Fruit fly (Drosophila melanogaster) S2 (cell line): ENCODE measurements around the gene Wdr24.

Source experiments
- CG8478 ChIP-seq: fragments of >200 bp; optimal IDR thresholded peaks from 2 replicates; lab custom pipeline; 2018
- CTCF ChIP-seq, 2 experiments: fragments of >200 bp; optimal IDR thresholded peaks; 2 replicates each; lab custom pipeline; 2018

Gene Wdr24

DNA sequence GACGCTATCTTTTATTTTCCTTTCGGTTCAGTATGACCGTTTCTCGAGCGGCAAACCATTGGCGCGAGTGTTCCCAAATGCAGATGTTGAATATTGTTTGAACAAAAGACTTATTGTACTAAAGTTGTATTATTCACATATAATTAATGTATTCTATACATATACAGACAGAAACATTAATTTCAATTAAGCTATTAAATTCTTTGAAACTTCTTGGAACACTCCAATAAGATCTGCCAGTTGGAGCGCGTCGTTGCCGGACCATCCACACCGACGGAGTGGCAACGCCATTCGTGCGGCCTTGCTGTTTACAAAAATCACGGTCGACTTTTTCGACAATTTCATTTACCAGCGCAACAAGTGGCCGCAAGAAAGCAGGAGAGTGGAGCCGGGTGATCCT, at the start of gene Wdr24, which contains the start of gene IntS11:
TSS of gene Wdr24 (minus strand) at position 37 of the 400 bp plus-strand sequence.
TSS of gene IntS11 (plus strand) at position 282 of the 400 bp plus-strand sequence.
- TF ChIP-seq CTCF (optimal IDR thresholded peaks at IDR 0.05; lab: Kevin White, UChicago): peak; percentile 18 to 55
- TF ChIP-seq CG8478: no peak

DNA sequence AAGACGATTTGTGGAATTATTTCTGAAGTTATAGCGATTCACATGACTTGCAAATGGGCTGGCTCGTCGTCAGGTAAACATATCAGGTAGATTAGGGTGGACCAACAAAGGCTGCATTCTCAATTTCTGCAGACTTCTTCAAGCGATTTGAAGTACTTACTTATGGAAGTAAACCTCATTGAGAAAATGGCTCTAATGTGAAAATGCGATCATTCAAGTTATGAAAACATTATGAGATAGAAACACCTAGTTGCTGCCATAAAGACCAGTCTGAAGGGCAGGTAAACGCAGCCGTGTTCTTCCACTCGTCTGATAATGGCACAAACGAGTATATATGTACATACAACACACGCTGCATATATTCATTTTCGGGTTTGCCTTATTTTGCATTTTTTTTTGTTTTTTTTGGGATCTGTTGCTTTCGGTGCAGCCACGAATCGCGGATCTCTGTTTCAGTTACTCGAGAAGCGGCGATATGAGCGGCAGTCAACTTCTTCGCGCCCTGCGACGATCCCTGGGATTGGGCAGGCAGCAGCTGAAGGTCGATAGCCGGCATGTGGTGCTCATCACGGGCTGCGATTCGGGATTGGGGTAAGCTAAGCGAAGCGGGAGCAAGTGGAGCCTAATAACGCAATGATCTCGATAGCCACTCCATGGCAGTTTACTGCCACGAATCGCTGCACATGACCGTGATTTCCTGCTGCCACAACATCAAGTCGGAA, 49.4 kb upstream of the Wdr24 start, which contains the start of gene sro:
TSS of gene sro (plus strand) at position 437 of the 722 bp plus-strand sequence.
- TF ChIP-seq CTCF (optimal IDR thresholded peaks at IDR 0.05; lab: Kevin White, UChicago) (no peak), CG8478 (no peak)

dm6 chr3R:29790183-29790582, 45.3 kb upstream of the Wdr24 start:
- TF ChIP-seq CTCF (optimal IDR thresholded peaks at IDR 0.05; lab: Kevin White, UChicago) (no peak), CG8478 (no peak)

DNA sequence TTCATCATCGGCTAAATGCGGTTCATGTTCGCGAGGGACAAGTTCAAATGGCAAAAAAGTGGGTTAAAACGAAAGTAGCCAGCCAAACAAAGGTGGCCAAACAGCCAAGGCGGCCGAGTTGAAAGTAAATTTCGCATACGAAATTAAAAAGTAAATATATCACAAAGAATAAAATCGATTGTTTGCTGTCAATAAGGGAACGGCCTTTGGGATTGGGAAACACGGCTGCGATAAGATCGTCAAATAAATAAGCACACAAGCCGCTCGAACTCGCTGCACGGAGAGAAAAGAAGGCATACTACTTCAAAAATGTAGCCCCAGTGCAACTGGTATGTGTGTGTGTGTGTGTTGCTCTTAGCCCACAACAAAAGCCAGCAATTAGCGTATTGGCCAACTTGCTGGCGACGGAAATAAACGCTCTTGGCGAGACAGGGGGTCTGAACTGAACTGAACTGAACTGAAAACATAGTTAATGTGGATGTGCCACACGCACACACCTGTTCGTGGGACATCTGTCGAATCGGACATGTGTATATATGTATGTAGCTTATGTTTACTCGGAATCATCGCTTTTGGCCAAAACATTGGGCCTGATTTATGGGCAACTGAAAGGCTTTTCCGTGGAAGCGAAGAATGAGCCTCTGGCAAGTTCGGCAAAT, 43.1 kb upstream of the Wdr24 start:
- TF ChIP-seq CG8478: no peak
- TF ChIP-seq CTCF (optimal IDR thresholded peaks at IDR 0.05; lab: Kevin White, UChicago): no peak

- TF ChIP-seq CTCF (optimal IDR thresholded peaks at IDR 0.05; lab: Kevin White, UChicago) (no peak), CG8478 (no peak)
Measured at dm6 chr3R:29786016-29786996, 41.4 kb upstream of the Wdr24 start.

DNA sequence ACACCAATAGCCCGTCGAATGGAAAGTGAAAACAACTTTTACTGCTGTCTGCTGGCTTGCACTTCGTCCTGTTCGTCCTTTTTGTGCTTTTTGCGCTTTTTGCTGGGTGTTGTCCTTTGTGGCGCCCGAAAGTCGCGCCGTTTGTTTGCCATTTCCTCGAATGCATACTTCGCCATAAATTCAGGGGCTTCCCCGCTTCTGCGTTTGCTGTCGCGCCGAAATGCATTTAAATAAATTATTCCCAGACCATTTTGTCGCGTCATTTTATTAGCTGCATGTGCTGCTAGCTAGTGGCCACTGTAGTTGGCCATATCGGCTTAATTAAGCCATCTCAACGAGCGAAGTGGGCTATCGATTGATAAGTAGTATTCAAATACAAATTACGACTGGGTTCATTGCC, 40.4 kb upstream of the Wdr24 start:
- TF ChIP-seq CTCF (optimal IDR thresholded peaks at IDR 0.05; lab: Kevin White, UChicago): no peak

- TF ChIP-seq CG8478 (no peak), CTCF (optimal IDR thresholded peaks at IDR 0.05; lab: Kevin White, UChicago) (no peak)
Measured at dm6 chr3R:29783210-29783609, 38.3 kb upstream of the Wdr24 start.

DNA sequence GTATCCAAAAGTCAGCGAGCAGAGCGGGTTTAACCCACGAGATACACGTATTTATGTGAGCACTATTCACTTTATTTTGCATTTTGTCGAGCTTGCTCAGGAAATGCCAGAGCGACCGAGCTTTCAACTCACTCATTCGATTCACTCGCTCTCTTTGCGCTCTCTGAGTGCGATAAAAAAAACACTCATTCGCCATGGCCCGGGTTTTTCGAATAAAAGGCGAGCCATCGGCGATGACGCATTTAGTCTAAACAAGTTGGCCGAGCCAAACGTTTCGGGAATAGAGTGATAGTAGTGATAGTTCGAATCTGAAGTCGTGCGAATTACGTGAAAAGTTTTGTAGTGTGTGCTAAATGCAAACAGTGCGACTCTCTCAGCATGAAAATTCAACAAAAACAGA, 37.5 kb upstream of the Wdr24 start:
- TF ChIP-seq CG8478 (no peak), CTCF (optimal IDR thresholded peaks at IDR 0.05; lab: Kevin White, UChicago) (no peak)

DNA sequence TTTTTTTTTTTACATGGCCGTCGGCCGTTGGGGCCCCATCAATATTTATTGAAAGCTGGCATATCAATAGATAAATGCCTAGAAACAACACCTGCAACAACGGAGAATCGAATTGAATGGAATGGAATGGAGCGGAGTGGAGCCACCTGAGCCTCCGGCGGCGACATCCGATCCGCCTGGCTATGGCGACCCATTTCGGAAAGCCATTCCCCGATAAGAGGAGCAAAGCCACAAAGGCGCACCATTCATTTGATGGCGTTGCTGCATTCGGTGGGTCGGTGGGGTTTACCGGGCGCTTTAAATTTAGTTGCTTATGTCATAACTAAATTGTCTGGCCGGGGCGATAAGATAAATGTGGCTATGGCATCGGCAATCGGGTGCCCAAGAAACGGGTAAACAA, 37.0 kb upstream of the Wdr24 start:
- TF ChIP-seq CG8478: no peak
- no peak for TF ChIP-seq CTCF (optimal IDR thresholded peaks at IDR 0.05; lab: Kevin White, UChicago)

DNA sequence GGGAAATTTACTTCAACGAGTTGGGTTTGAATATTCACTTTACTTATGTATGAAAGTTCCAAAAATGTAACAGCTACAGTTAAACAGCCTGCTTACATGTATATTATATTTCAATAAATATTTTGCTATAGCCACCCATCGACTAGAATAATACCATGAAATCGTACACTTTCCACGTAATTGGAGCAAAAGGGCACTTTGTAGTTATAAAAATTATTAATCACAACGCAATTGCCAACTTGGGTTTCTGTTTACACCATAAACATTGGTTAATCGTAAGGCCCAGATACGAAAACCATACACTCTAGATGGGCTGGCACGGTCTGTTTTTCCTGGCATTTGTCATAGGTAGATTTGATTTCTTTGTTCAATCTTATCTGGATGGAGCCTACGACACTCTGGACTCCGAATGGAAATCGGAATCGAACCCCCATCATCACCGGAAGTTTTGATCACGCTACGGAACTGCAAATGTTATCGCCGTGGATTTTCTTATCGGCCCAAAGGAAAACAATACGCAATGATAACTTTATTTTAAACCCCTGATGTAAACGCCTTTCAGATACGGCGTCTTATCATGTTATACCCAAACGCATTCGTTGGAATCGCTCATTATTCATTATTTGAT, 35.6 kb upstream of the Wdr24 start, which contains the start of gene fig:
TSS of gene fig (minus strand) at position 51 of the 628 bp plus-strand sequence.
- TF ChIP-seq CG8478 (no peak), CTCF (optimal IDR thresholded peaks at IDR 0.05; lab: Kevin White, UChicago) (no peak)

DNA sequence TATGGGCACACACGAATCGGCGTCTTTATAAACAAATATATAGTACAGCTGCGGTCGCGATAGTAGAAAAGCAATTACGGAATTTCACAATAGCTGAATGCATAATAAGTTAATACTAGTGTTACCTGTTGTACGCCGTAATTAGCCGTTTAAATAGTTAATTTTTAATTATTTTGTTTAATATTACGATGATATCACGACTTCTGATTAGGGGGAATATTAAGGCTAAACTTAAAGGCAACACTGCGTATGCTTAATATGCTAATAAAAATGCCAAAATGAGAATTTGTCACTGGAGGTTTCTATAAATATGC, 34.0 kb upstream of the Wdr24 start:
- TF ChIP-seq CG8478 (no peak), CTCF (optimal IDR thresholded peaks at IDR 0.05; lab: Kevin White, UChicago) (no peak)

- no peak for TF ChIP-seq CG8478
- TF ChIP-seq CTCF (optimal IDR thresholded peaks at IDR 0.05; lab: Kevin White, UChicago): no peak
Measured at dm6 chr3R:29778139-29778984, 33.5 kb upstream of the Wdr24 start.

dm6 chr3R:29777213-29777612, 32.3 kb upstream of the Wdr24 start:
- TF ChIP-seq CG8478: peak; percentile 64
- no peak for TF ChIP-seq CTCF (optimal IDR thresholded peaks at IDR 0.05; lab: Kevin White, UChicago)
